Fruit fly (Drosophila melanogaster): ENCODE measurements around the gene CG1265.

DNA sequence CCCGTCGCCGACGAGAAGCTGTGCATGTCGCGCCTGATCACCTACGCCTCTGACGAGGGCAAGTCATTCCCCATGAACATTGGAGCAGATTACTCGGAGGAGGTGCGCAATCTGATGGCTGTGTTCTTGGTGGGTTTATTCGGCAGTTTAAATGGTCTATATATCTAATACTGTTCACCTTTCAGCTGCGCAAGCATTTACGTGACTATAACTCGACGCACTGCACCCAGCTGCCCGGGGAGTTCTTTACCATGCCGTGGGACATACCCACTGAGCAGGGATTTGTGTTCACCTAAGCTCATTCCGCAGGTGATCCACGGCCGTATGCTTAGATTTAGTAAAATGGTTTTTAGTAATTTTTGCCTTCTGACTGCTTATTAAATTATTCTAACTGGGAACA is 6.6 kb downstream of the CG1265 start:
- no peak for TF ChIP-seq lola (GFP tag; optimal IDR thresholded peaks at IDR 0.05)
- no peak for TF ChIP-seq Abd-B (GFP tag; optimal IDR thresholded peaks at IDR 0.05)
- no peak for TF ChIP-seq ey (GFP tag; optimal IDR thresholded peaks at IDR 0.05)
- no peak for TF ChIP-seq rgr (GFP tag; optimal IDR thresholded peaks at IDR 0.05)
- no peak for TF ChIP-seq Dfd (GFP tag; optimal IDR thresholded peaks at IDR 0.05)
- TF ChIP-seq foxo (GFP tag; optimal IDR thresholded peaks at IDR 0.05) = no peak
- TF ChIP-seq GATAd (GFP tag; optimal IDR thresholded peaks at IDR 0.05) = no peak
- no peak for TF ChIP-seq Vsx2 (GFP tag; optimal IDR thresholded peaks at IDR 0.05; ENCODE audit: partially characterized antibody)
- TF ChIP-seq OdsH (GFP tag; optimal IDR thresholded peaks at IDR 0.05) = no peak
- no peak for TF ChIP-seq dsf (GFP tag; optimal IDR thresholded peaks at IDR 0.05; ENCODE audit: borderline replicate concordance)

Data from whole organism, wandering third instar larva.